Fruit fly (Drosophila melanogaster) whole organism, embryonic: ENCODE measurements around the gene SuUR.
A peak's percentile ranks its signal among the peaks of the same experiment; 100 is the strongest.

Source experiments
- Atf-2 ChIP-seq: fragments of 200-800 bp; sonication (Bioruptor generic); optimal IDR thresholded peaks from 2 replicates; lab custom pipeline; 2016; ENCODE audit warnings: missing biosample characterization, missing genetic modification characterization
- Atf6 ChIP-seq: fragments of 200-800 bp; sonication (Bioruptor generic); IDR thresholded peaks from 2 replicates; pipeline ENCODE4 v1.3.6; 2022; ENCODE audit warnings: missing biosample characterization, missing genetic modification characterization
- B-H2 ChIP-seq: fragments of 200-800 bp; sonication (Bioruptor generic); optimal IDR thresholded peaks from 2 replicates; lab custom pipeline; 2018; ENCODE audit warnings: missing biosample characterization, mild to moderate bottlenecking, missing genetic modification characterization
- Bteb2 ChIP-seq: fragments of 200-800 bp; sonication (Bioruptor generic); optimal IDR thresholded peaks from 2 replicates; lab custom pipeline; 2016; ENCODE audit warnings: missing biosample characterization, missing genetic modification characterization
- CG11723 ChIP-seq: fragments of 200-800 bp; sonication (Bioruptor generic); optimal IDR thresholded peaks from 2 replicates; lab custom pipeline; 2017; ENCODE audit warnings: missing biosample characterization, mild to moderate bottlenecking, missing genetic modification characterization
- CG12104 ChIP-seq: fragments of 200-800 bp; sonication (Bioruptor generic); optimal IDR thresholded peaks from 3 replicates; lab custom pipeline; 2016; ENCODE audit warnings: missing biosample characterization, missing genetic modification characterization
- CG12659 ChIP-seq: fragments of 200-800 bp; sonication (Bioruptor generic); optimal IDR thresholded peaks from 3 replicates; lab custom pipeline; 2017; ENCODE audit warnings: mild to moderate bottlenecking, missing biosample characterization, missing genetic modification reagents, missing genetic modification characterization
- CG12942 ChIP-seq: fragments of 200-800 bp; sonication (Bioruptor generic); optimal IDR thresholded peaks from 3 replicates; lab custom pipeline; 2016; ENCODE audit warnings: missing biosample characterization, missing genetic modification characterization
- CG16779 ChIP-seq: fragments of 200-800 bp; sonication (Bioruptor generic); IDR thresholded peaks from 2 replicates; pipeline ENCODE4 v1.3.6; 2022; ENCODE audit warnings: missing biosample characterization, missing genetic modification characterization
- CG16815 ChIP-seq: fragments of 200-800 bp; sonication (Bioruptor generic); optimal IDR thresholded peaks from 3 replicates; lab custom pipeline; 2017; ENCODE audit warnings: missing biosample characterization, mild to moderate bottlenecking, missing genetic modification characterization
- CG17612 ChIP-seq: fragments of 200-800 bp; sonication (Bioruptor generic); IDR thresholded peaks from 2 replicates; pipeline ENCODE4 v1.3.6; 2022; ENCODE audit warnings: missing biosample characterization, missing genetic modification characterization
- CG17829 ChIP-seq: fragments of 200-800 bp; optimal IDR thresholded peaks from 2 replicates; lab custom pipeline; 2019; ENCODE audit warnings: missing biosample characterization, mild to moderate bottlenecking, missing genetic modification characterization, moderate library complexity
- CG1792 ChIP-seq: fragments of 200-800 bp; sonication (Bioruptor generic); optimal IDR thresholded peaks from 2 replicates; lab custom pipeline; 2016; ENCODE audit warnings: missing biosample characterization, missing genetic modification characterization
- CG2199 ChIP-seq: fragments of 200-800 bp; sonication (Bioruptor generic); IDR thresholded peaks from 3 replicates; pipeline ENCODE4 v1.3.6; 2022; ENCODE audit warnings: missing biosample characterization, missing genetic modification characterization
- CG2875 ChIP-seq: fragments of 200-800 bp; sonication (Bioruptor generic); optimal IDR thresholded peaks from 2 replicates; lab custom pipeline; 2017; ENCODE audit warnings: missing biosample characterization, mild to moderate bottlenecking, missing genetic modification characterization, missing genetic modification reagents
- CG30403 ChIP-seq: fragments of 200-800 bp; sonication (Bioruptor generic); optimal IDR thresholded peaks from 3 replicates; lab custom pipeline; 2016; ENCODE audit warnings: missing biosample characterization, missing genetic modification characterization
- CG32767 ChIP-seq: fragments of 200-800 bp; sonication (Bioruptor generic); IDR thresholded peaks from 2 replicates; pipeline ENCODE4 v1.3.6; 2022; ENCODE audit warnings: missing biosample characterization, missing genetic modification characterization
- CG32772 ChIP-seq: fragments of 200-800 bp; sonication (Bioruptor generic); IDR thresholded peaks from 2 replicates; pipeline ENCODE4 v1.3.6; 2022; ENCODE audit warnings: missing biosample characterization, missing genetic modification characterization
- CG7372 ChIP-seq: fragments of 200-800 bp; sonication (Bioruptor generic); IDR thresholded peaks from 2 replicates; pipeline ENCODE4 v1.3.6; 2022; ENCODE audit warnings: missing biosample characterization, missing genetic modification characterization
- CHES-1-like ChIP-seq: fragments of 200-800 bp; sonication (Bioruptor generic); optimal IDR thresholded peaks from 2 replicates; lab custom pipeline; 2016; ENCODE audit warnings: missing biosample characterization, missing genetic modification characterization
- HHEX ChIP-seq: fragments of 200-800 bp; sonication (Bioruptor generic); optimal IDR thresholded peaks from 3 replicates; lab custom pipeline; 2017; ENCODE audit warnings: missing biosample characterization, mild to moderate bottlenecking, missing genetic modification characterization, missing genetic modification reagents
- Hr39 ChIP-seq: fragments of >200 bp; optimal IDR thresholded peaks from 2 replicates; lab custom pipeline; 2017
- Hsf ChIP-seq: fragments of 200-800 bp; sonication (Bioruptor generic); optimal IDR thresholded peaks from 3 replicates; lab custom pipeline; 2016; ENCODE audit warnings: missing biosample characterization, missing genetic modification characterization
- Kr ChIP-seq: fragments of 200-800 bp; sonication (Bioruptor generic); optimal IDR thresholded peaks from 2 replicates; lab custom pipeline; 2017; ENCODE audit warnings: missing biosample characterization, mild to moderate bottlenecking, missing genetic modification characterization
- Max ChIP-seq: fragments of 200-800 bp; sonication (Bioruptor generic); optimal IDR thresholded peaks from 2 replicates; lab custom pipeline; 2016; ENCODE audit warnings: missing biosample characterization, mild to moderate bottlenecking, missing genetic modification characterization
- NFAT ChIP-seq: fragments of 200-800 bp; sonication (Bioruptor generic); IDR thresholded peaks from 2 replicates; pipeline ENCODE4 v1.3.6; 2022; ENCODE audit warnings: missing biosample characterization, missing genetic modification characterization
- Nf-YA ChIP-seq: fragments of 200-800 bp; sonication (Bioruptor generic); IDR thresholded peaks from 2 replicates; pipeline ENCODE4 v1.3.6; 2022; ENCODE audit warnings: missing biosample characterization, missing genetic modification characterization
- Poxn ChIP-seq: fragments of 200-800 bp; sonication (Bioruptor generic); IDR thresholded peaks from 2 replicates; pipeline ENCODE4 v1.3.6; 2022; ENCODE audit warnings: missing biosample characterization, missing genetic modification characterization
- ab ChIP-seq: fragments of 200-800 bp; sonication (Bioruptor generic); optimal IDR thresholded peaks from 2 replicates; lab custom pipeline; 2016; ENCODE audit warnings: missing biosample characterization, missing genetic modification characterization
- al ChIP-seq: fragments of 200-800 bp; sonication (Bioruptor generic); IDR thresholded peaks from 2 replicates; pipeline ENCODE4 v1.3.6; 2022; ENCODE audit warnings: missing biosample characterization, missing genetic modification characterization
- ara ChIP-seq: fragments of 200-800 bp; sonication (Bioruptor generic); IDR thresholded peaks from 2 replicates; pipeline ENCODE4 v1.3.6; 2022; ENCODE audit warnings: missing biosample characterization, missing genetic modification characterization
- ase ChIP-seq: fragments of 200-800 bp; sonication (Bioruptor generic); IDR thresholded peaks from 3 replicates; pipeline ENCODE4 v1.3.6; 2022; ENCODE audit warnings: missing biosample characterization, missing genetic modification characterization
- bigmax ChIP-seq: fragments of 200-800 bp; sonication (Bioruptor generic); optimal IDR thresholded peaks from 2 replicates; lab custom pipeline; 2018; ENCODE audit warnings: missing biosample characterization, mild to moderate bottlenecking, missing genetic modification characterization
- chm ChIP-seq: fragments of 200-800 bp; sonication (Bioruptor generic); IDR thresholded peaks from 2 replicates; pipeline ENCODE4 v1.3.6; 2022; ENCODE audit warnings: missing biosample characterization, missing genetic modification characterization
- dati ChIP-seq: fragments of 200-800 bp; sonication (Bioruptor generic); IDR thresholded peaks from 2 replicates; pipeline ENCODE4 v1.3.6; 2022; ENCODE audit warnings: missing biosample characterization, missing genetic modification characterization
- dmrt99B ChIP-seq: fragments of 200-800 bp; sonication (Bioruptor generic); optimal IDR thresholded peaks from 2 replicates; lab custom pipeline; 2018; ENCODE audit warnings: missing biosample characterization, mild to moderate bottlenecking, missing genetic modification characterization, moderate library complexity
- hbn ChIP-seq: fragments of 200-800 bp; sonication (Bioruptor generic); IDR thresholded peaks from 2 replicates; pipeline ENCODE4 v1.3.6; 2022; ENCODE audit warnings: missing biosample characterization, missing genetic modification characterization; ENCODE audit not compliant: partially characterized antibody
- hkb ChIP-seq, 2 experiments: fragments of 200-800 bp in 1 of 2; fragments of >200 bp in 1 of 2; sonication (Bioruptor generic) in 1 of 2; IDR thresholded peaks in 1 of 2; optimal IDR thresholded peaks in 1 of 2; 2 replicates each; pipeline versions ENCODE4 v1.3.6 to Lab custom; 2017 to 2022; ENCODE audit warnings: missing biosample characterization in 1 of 2, missing genetic modification characterization in 1 of 2
- jing ChIP-seq: fragments of 200-800 bp; sonication (Bioruptor generic); optimal IDR thresholded peaks from 2 replicates; lab custom pipeline; 2018; ENCODE audit warnings: missing biosample characterization, mild to moderate bottlenecking, missing genetic modification characterization
- kay ChIP-seq: fragments of 200-800 bp; sonication (Bioruptor generic); optimal IDR thresholded peaks from 2 replicates; lab custom pipeline; 2016; ENCODE audit warnings: missing biosample characterization, missing genetic modification characterization
- lilli ChIP-seq: fragments of 200-800 bp; sonication (Bioruptor generic); optimal IDR thresholded peaks from 3 replicates; lab custom pipeline; 2016; ENCODE audit warnings: missing biosample characterization, missing genetic modification characterization
- maf-S ChIP-seq: fragments of 200-800 bp; sonication (Bioruptor generic); optimal IDR thresholded peaks from 2 replicates; lab custom pipeline; 2016; ENCODE audit warnings: missing biosample characterization, missing genetic modification characterization
- nerfin-2 ChIP-seq: fragments of 200-800 bp; sonication (Bioruptor generic); IDR thresholded peaks from 2 replicates; pipeline ENCODE4 v1.3.6; 2022; ENCODE audit warnings: missing biosample characterization, missing genetic modification characterization; ENCODE audit not compliant: partially characterized antibody
- nom ChIP-seq: fragments of 200-800 bp; sonication (Bioruptor generic); optimal IDR thresholded peaks from 2 replicates; lab custom pipeline; 2017; ENCODE audit warnings: missing biosample characterization, missing genetic modification characterization, mild to moderate bottlenecking, moderate library complexity, missing genetic modification reagents
- sens-2 ChIP-seq: fragments of 200-800 bp; sonication (Bioruptor generic); IDR thresholded peaks from 2 replicates; pipeline ENCODE4 v1.3.6; 2022; ENCODE audit warnings: missing biosample characterization, missing genetic modification characterization
- slou ChIP-seq: fragments of 200-800 bp; sonication (Bioruptor generic); optimal IDR thresholded peaks from 3 replicates; lab custom pipeline; 2016; ENCODE audit warnings: missing biosample characterization, missing genetic modification characterization
- tap ChIP-seq: fragments of 200-800 bp; optimal IDR thresholded peaks from 3 replicates; lab custom pipeline; 2019; ENCODE audit warnings: missing biosample characterization, mild to moderate bottlenecking, missing genetic modification characterization, moderate library complexity
- trem ChIP-seq: fragments of 200-800 bp; optimal IDR thresholded peaks from 3 replicates; lab custom pipeline; 2019; ENCODE audit warnings: missing biosample characterization, mild to moderate bottlenecking, missing genetic modification characterization, moderate library complexity
- ttk ChIP-seq: fragments of 200-800 bp; sonication (Bioruptor generic); IDR thresholded peaks from 2 replicates; pipeline ENCODE4 v2.1.2; 2022; ENCODE audit warnings: missing biosample characterization, missing genetic modification characterization
- wek ChIP-seq: fragments of 200-800 bp; sonication (Bioruptor generic); optimal IDR thresholded peaks from 3 replicates; lab custom pipeline; 2018; ENCODE audit warnings: missing biosample characterization, mild to moderate bottlenecking, missing genetic modification characterization, moderate library complexity
- zfh1 ChIP-seq: fragments of 200-800 bp; sonication (Bioruptor generic); IDR thresholded peaks from 3 replicates; pipeline ENCODE4 v1.3.6; 2022; ENCODE audit warnings: missing biosample characterization, missing genetic modification characterization

SuUR gene

DNA sequence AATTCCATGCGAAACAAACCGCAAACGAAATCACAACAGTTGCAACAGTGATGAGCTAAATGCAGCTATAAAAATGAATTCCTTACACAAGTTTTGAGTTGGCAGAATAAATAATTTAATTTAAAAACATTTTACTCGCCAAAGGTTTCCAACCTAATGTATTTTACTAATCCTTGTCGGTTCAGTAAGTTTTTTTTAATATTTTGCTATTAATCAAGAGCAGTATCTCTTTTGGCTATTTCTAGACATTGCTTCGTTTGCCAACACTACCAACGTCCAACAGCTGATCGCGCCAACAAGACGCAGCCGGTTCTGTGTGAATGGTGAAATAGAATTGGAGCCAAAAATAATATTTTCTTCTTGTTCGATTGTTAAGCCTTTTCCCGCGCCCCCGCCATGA, at the start of gene SuUR, which contains the start of the genes CG32075 and CG45101 (continued):
- TF ChIP-seq ase (GFP tag; lab: Robert Waterston, UW) = peak; percentile 86
- TF ChIP-seq CG1792 (GFP tag; lab: Kevin White, UChicago) = peak; percentile 69
- peak; percentile 69 for TF ChIP-seq dmrt99B
- TF ChIP-seq maf-S (GFP tag; lab: Kevin White, UChicago) = peak; percentile 75
- peak; percentile 87 for TF ChIP-seq Bteb2 (GFP tag; lab: Kevin White, UChicago)
- TF ChIP-seq Poxn (GFP tag; lab: Robert Waterston, UW) = peak; percentile 34; the same call in 1 of the 2 replicates
- no peak for TF ChIP-seq Hr39 (lab: Kevin White, UChicago)
- peak; percentile 61 for TF ChIP-seq tap (tag; lab: Kevin White, UChicago)
- peak; percentile 88 for TF ChIP-seq CG32772
- no peak for TF ChIP-seq wek (GFP tag; lab: Kevin White, UChicago)
- peak; percentile 83 for TF ChIP-seq ara (GFP tag; lab: Robert Waterston, UW)
- peak; percentile 80 for TF ChIP-seq CG7372 (GFP tag; lab: Robert Waterston, UW)
- TF ChIP-seq CG2875 (GFP tag; lab: Kevin White, UChicago) = peak; percentile 39
- peak; percentile 59; the same call in 1 of the 2 replicates for TF ChIP-seq CG17612 (GFP tag; lab: Robert Waterston, UW)
- peak; percentile 80 for TF ChIP-seq CG16815 (GFP tag; lab: Kevin White, UChicago)
- TF ChIP-seq ttk (GFP tag; lab: Robert Waterston, UW) = peak; percentile 81
- peak; percentile 88 for TF ChIP-seq al
- peak; percentile 94 for TF ChIP-seq CG30403 (GFP tag; lab: Kevin White, UChicago)
- peak; percentile 88 for TF ChIP-seq ab
- TF ChIP-seq CG11723 (GFP tag; lab: Kevin White, UChicago) = peak; percentile 67
- TF ChIP-seq CG12659 = peak; percentile 94
- peak; percentile 65 for TF ChIP-seq sens-2 (GFP tag; lab: Robert Waterston, UW)
- TF ChIP-seq Atf-2 (GFP tag; lab: Kevin White, UChicago) = peak; percentile 82
- peak; percentile 78 for TF ChIP-seq kay (GFP tag; lab: Kevin White, UChicago)
- TF ChIP-seq nerfin-2 = no peak
- peak; percentile 56; the same call in 1 of the 3 replicates for TF ChIP-seq CG2199 (GFP tag; lab: Robert Waterston, UW)
- peak; percentile 71 for TF ChIP-seq hkb (optimal IDR thresholded peaks at IDR 0.05; lab: Kevin White, UChicago)
- TF ChIP-seq hkb (GFP tag; IDR thresholded peaks at IDR 0.05; lab: Robert Waterston, UW) = peak; percentile 86
- peak; percentile 66 for TF ChIP-seq slou (GFP tag; lab: Kevin White, UChicago)
- TF ChIP-seq Max (GFP tag; lab: Kevin White, UChicago) = peak; percentile 93
- TF ChIP-seq lilli = peak; percentile 95
- TF ChIP-seq Kr (GFP tag; lab: Kevin White, UChicago) = no peak
- peak; percentile 94 for TF ChIP-seq CG12942
- TF ChIP-seq zfh1 = peak; percentile 92
- peak; percentile 73 for TF ChIP-seq CG12104
- TF ChIP-seq CG16779 = peak; percentile 54; the same call in 1 of the 2 replicates
- TF ChIP-seq dati (GFP tag; lab: Robert Waterston, UW) = peak; percentile 46; the same call in 1 of the 2 replicates
- peak; percentile 82 for TF ChIP-seq HHEX (GFP tag; lab: Kevin White, UChicago)
- TF ChIP-seq Hsf (GFP tag; lab: Kevin White, UChicago) = peak; percentile 94
- TF ChIP-seq jing (GFP tag; lab: Kevin White, UChicago) = peak; percentile 67
- peak; percentile 69; the same call in 1 of the 2 replicates for TF ChIP-seq Nf-YA (GFP tag; lab: Robert Waterston, UW)
- peak; percentile 86 for TF ChIP-seq Atf6 (GFP tag; lab: Robert Waterston, UW)
- TF ChIP-seq CG17829 = peak; percentile 88
- peak; percentile 92 for TF ChIP-seq CHES-1-like (GFP tag; lab: Kevin White, UChicago)
- peak; percentile 79 for TF ChIP-seq trem (tag; lab: Kevin White, UChicago)
- TF ChIP-seq CG32767 = peak; percentile 80
- TF ChIP-seq nom = peak; percentile 42
- TF ChIP-seq NFAT (GFP tag; lab: Robert Waterston, UW) = no peak; the same call in 1 of the 2 replicates
- TF ChIP-seq chm (GFP tag; lab: Robert Waterston, UW) = peak; percentile 90
- no peak for TF ChIP-seq bigmax (GFP tag; lab: Kevin White, UChicago)
- TF ChIP-seq hbn = no peak
- peak; percentile 86 for TF ChIP-seq B-H2 (GFP tag; lab: Kevin White, UChicago)
